Worm (Caenorhabditis elegans) whole organism, young adult: ENCODE data around the gene fbxb-83.
"Not testable (repeated sequence)": the region's sequence is repeated elsewhere in the genome, so short reads cannot be mapped to it uniquely, and the experiment has no call there.

Experiments used
- F49E8.2 ChIP-seq: sonication (generic microtip); optimal IDR thresholded peaks from 3 replicates; lab custom pipeline; 2017; ENCODE audit warnings: missing genetic modification characterization, mild to moderate bottlenecking, missing compliant biosample characterization, antibody characterized with exemption, moderate library complexity; ENCODE audit not compliant: insufficient read depth
- F57A8.1 ChIP-seq: fragments of 200-800 bp; sonication (Bioruptor generic); optimal IDR thresholded peaks from 2 replicates; lab custom pipeline; 2018; ENCODE audit warnings: mild to moderate bottlenecking, missing genetic modification characterization, moderate library complexity, missing compliant biosample characterization
- Y53F4B.3 ChIP-seq: fragments of 200-800 bp; sonication (Bioruptor generic); IDR thresholded peaks from 2 replicates; pipeline ENCODE4 v1.3.6; 2022; ENCODE audit warnings: missing genetic modification reagents, missing genetic modification characterization, missing compliant biosample characterization
- Y95B8A.8 ChIP-seq: fragments of 200-800 bp; sonication (Bioruptor generic); IDR thresholded peaks from 2 replicates; pipeline ENCODE4 v1.3.6; 2022; ENCODE audit warnings: missing genetic modification reagents, missing genetic modification characterization, missing compliant biosample characterization
- him-1 ChIP-seq: sonication (generic microtip); optimal IDR thresholded peaks from 2 replicates; lab custom pipeline; 2016; ENCODE audit warnings: missing genotype, missing genetic modification reagents, missing genetic modification characterization, missing compliant biosample characterization
- lin-26 ChIP-seq: fragments of 200-800 bp; sonication (Bioruptor generic); IDR thresholded peaks from 2 replicates; pipeline ENCODE4 v1.3.6; 2022; ENCODE audit warnings: missing genetic modification reagents, missing genetic modification characterization, missing compliant biosample characterization
- lin-35 ChIP-seq, 3 experiments: fragments of 150-350 bp in 2 of 3; sonication (generic microtip) in 1 of 3; optimal IDR thresholded peaks; 2 replicates each; lab custom pipeline; 2014 to 2018; ENCODE audit warnings: missing biosample characterization in 3 of 3, missing genetic modification characterization in 3 of 3, missing genetic modification reagents in 3 of 3
- lsl-1 ChIP-seq: fragments of 200-800 bp; sonication (Bioruptor generic); optimal IDR thresholded peaks from 2 replicates; lab custom pipeline; 2018; ENCODE audit warnings: mild to moderate bottlenecking, missing genetic modification characterization, moderate library complexity, missing compliant biosample characterization
- nhr-27 ChIP-seq: fragments of 200-800 bp; sonication (Bioruptor generic); optimal IDR thresholded peaks from 2 replicates; lab custom pipeline; 2018; ENCODE audit warnings: mild to moderate bottlenecking, missing genetic modification characterization, moderate library complexity, missing compliant biosample characterization
- rpc-1 ChIP-seq, 2 experiments: fragments of 150-350 bp in 1 of 2; sonication (generic microtip) in 1 of 2; optimal IDR thresholded peaks; 2 replicates each; lab custom pipeline; 2014 to 2018; ENCODE audit warnings: missing biosample characterization in 1 of 2, missing genetic modification characterization in 1 of 2, missing genetic modification reagents in 1 of 2, missing genotype in 1 of 2
- sea-2 ChIP-seq: fragments of 200-800 bp; sonication (Bioruptor generic); IDR thresholded peaks from 2 replicates; pipeline ENCODE4 v1.3.6; 2022; ENCODE audit warnings: missing genetic modification characterization, missing compliant biosample characterization
- unc-62 ChIP-seq: fragments of 150-350 bp; optimal IDR thresholded peaks from 2 replicates; lab custom pipeline; 2014; ENCODE audit warnings: missing biosample characterization, missing genetic modification reagents, missing genetic modification characterization
- ztf-18 ChIP-seq: sonication (generic microtip); optimal IDR thresholded peaks from 2 replicates; lab custom pipeline; 2016; ENCODE audit warnings: missing genotype, mild to moderate bottlenecking, missing genetic modification characterization, missing compliant biosample characterization

ce11 chrIII:160736-161400, 15.9 kb upstream of the fbxb-83 start:
- TF ChIP-seq lsl-1; nhr-27 (tag; lab: Kevin White, UChicago); lin-35 (GFP tag; optimal IDR thresholded peaks at IDR 0.05; lab: Kevin White, UChicago); ztf-18 (tag; lab: Kevin White, UChicago); F49E8.2 (tag; lab: Kevin White, UChicago); unc-62 (GFP tag; lab: Kevin White, UChicago); him-1 (tag; lab: Kevin White, UChicago); F57A8.1 (GFP tag; lab: Kevin White, UChicago); Y95B8A.8 (GFP tag; lab: Robert Waterston, UW); rpc-1 (optimal IDR thresholded peaks at IDR 0.05; lab: Kevin White, UChicago); Y53F4B.3 (GFP tag; lab: Robert Waterston, UW); sea-2: not testable (repeated sequence)
- TF ChIP-seq rpc-1 (tag; optimal IDR thresholded peaks at IDR 0.05; lab: Kevin White, UChicago), result peak; percentile 50
- peak; percentile 43; the same call in 1 of the 2 replicates for TF ChIP-seq lin-26 (GFP tag; lab: Robert Waterston, UW)
